Fruit fly (Drosophila melanogaster): ENCODE measurements around the gene CG15747.

Gene CG15747

DNA sequence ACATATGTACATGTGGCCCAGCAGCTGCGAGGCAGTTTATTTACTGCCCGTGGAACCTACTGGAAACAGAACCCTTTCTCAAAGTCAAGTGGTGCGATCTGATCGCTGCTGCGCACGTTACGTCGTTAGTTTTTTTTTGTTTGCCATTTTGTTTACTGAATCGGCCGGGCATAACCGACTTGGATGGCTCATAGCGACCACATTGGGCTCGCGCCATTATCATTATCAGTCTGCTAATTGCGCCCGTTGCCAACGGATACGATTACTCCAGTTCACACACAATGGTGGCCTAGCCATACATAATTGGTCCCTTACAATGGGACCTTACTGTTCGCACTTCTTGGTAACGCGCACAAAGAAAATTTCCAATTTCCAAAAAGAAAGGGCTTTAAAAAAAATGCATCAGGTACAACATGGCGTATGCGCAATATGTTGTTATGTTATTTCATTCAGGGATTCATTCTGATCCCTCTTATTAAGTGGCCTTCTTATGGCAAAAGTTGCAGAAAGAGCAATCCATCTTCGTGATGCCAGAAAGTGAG, 5.3 kb upstream of the CG15747 start (continued):
- TF ChIP-seq CG8944 (GFP tag; optimal IDR thresholded peaks at IDR 0.05) (no peak), CG18011 (GFP tag; optimal IDR thresholded peaks at IDR 0.05) (no peak), CG10274 (GFP tag; optimal IDR thresholded peaks at IDR 0.05) (peak; percentile 5), Bgb (GFP tag; IDR thresholded peaks at IDR 0.05; ENCODE audit: partially characterized antibody) (no peak), Aef1 (GFP tag; IDR thresholded peaks at IDR 0.05) (no peak), CG10543 (GFP tag; optimal IDR thresholded peaks at IDR 0.05) (peak; percentile 70), D (optimal IDR thresholded peaks at IDR 0.05) (no peak), D (GFP tag; optimal IDR thresholded peaks at IDR 0.05) (no peak), lbe (GFP tag; optimal IDR thresholded peaks at IDR 0.05) (no peak), CG3847 (GFP tag; IDR thresholded peaks at IDR 0.05) (no peak), Dll (GFP tag; IDR thresholded peaks at IDR 0.05; ENCODE audit: partially characterized antibody) (no peak), CG11093 (GFP tag; IDR thresholded peaks at IDR 0.05) (no peak), al (GFP tag; IDR thresholded peaks at IDR 0.05) (0 out of 2 replicates have a peak, but pooled peaks have one; percentile 26), CG6175 (GFP tag; IDR thresholded peaks at IDR 0.05) (no peak), pho (GFP tag; optimal IDR thresholded peaks at IDR 0.05) (peak; percentile 44), CG30431 (GFP tag; optimal IDR thresholded peaks at IDR 0.05) (no peak), CG2712 (tag; optimal IDR thresholded peaks at IDR 0.05) (no peak), cg (GFP tag; optimal IDR thresholded peaks at IDR 0.05) (no peak), Adf1 (GFP tag; IDR thresholded peaks at IDR 0.05) (no peak), kay (GFP tag; optimal IDR thresholded peaks at IDR 0.05) (no peak), CG1024 (GFP tag; IDR thresholded peaks at IDR 0.05) (no peak), tx (GFP tag; optimal IDR thresholded peaks at IDR 0.05) (peak; percentile 27), lmd (GFP tag; IDR thresholded peaks at IDR 0.05) (peak; percentile 25; the same call in 1 of the 2 replicates), pnt (GFP tag; optimal IDR thresholded peaks at IDR 0.05) (no peak), Scr (GFP tag; IDR thresholded peaks at IDR 0.05; ENCODE audit: partially characterized antibody) (no peak), gem (tag; optimal IDR thresholded peaks at IDR 0.05) (peak; percentile 31), Hr51 (GFP tag; optimal IDR thresholded peaks at IDR 0.05) (no peak), vfl (GFP tag; optimal IDR thresholded peaks at IDR 0.05) (no peak), slbo (GFP tag; IDR thresholded peaks at IDR 0.05) (peak; percentile 36; the same call in 1 of the 2 replicates), CG16863 (GFP tag; optimal IDR thresholded peaks at IDR 0.05) (no peak), E2f1 (GFP tag; IDR thresholded peaks at IDR 0.05) (no peak), btn (GFP tag; optimal IDR thresholded peaks at IDR 0.05) (no peak), Bteb2 (GFP tag; optimal IDR thresholded peaks at IDR 0.05) (no peak), CG34224 (GFP tag; IDR thresholded peaks at IDR 0.05; ENCODE audit: partially characterized antibody) (peak; percentile 59), YL-1 (GFP tag; optimal IDR thresholded peaks at IDR 0.05) (no peak), CG10209 (GFP tag; optimal IDR thresholded peaks at IDR 0.05) (no peak), CG32772 (GFP tag; IDR thresholded peaks at IDR 0.05) (no peak), sd (tag; optimal IDR thresholded peaks at IDR 0.05) (no peak), row (GFP tag; IDR thresholded peaks at IDR 0.05) (peak; percentile 35; the same call in 2 of the 3 replicates), CG13894 (tag; optimal IDR thresholded peaks at IDR 0.05) (peak; percentile 29), Lim3 (GFP tag; IDR thresholded peaks at IDR 0.05) (no peak), CG2202 (tag; optimal IDR thresholded peaks at IDR 0.05) (no peak), CG31441 (GFP tag; IDR thresholded peaks at IDR 0.05) (no peak), CG18764 (GFP tag; optimal IDR thresholded peaks at IDR 0.05) (no peak), sna (GFP tag; IDR thresholded peaks at IDR 0.05; ENCODE audit: partially characterized antibody) (no peak), repo (GFP tag; optimal IDR thresholded peaks at IDR 0.05) (no peak), Hand (GFP tag; optimal IDR thresholded peaks at IDR 0.05) (no peak), fd64A (GFP tag; optimal IDR thresholded peaks at IDR 0.05) (no peak), Hr3 (GFP tag; optimal IDR thresholded peaks at IDR 0.05) (peak; percentile 3), dimm (GFP tag; IDR thresholded peaks at IDR 0.05) (no peak), Pdp1 (GFP tag; optimal IDR thresholded peaks at IDR 0.05) (peak in 1 of 2 experiments; percentile 57)
